Fruit fly (Drosophila melanogaster): Measurements from ENCODE around the gene CG34263.

The CG34263 gene

DNA sequence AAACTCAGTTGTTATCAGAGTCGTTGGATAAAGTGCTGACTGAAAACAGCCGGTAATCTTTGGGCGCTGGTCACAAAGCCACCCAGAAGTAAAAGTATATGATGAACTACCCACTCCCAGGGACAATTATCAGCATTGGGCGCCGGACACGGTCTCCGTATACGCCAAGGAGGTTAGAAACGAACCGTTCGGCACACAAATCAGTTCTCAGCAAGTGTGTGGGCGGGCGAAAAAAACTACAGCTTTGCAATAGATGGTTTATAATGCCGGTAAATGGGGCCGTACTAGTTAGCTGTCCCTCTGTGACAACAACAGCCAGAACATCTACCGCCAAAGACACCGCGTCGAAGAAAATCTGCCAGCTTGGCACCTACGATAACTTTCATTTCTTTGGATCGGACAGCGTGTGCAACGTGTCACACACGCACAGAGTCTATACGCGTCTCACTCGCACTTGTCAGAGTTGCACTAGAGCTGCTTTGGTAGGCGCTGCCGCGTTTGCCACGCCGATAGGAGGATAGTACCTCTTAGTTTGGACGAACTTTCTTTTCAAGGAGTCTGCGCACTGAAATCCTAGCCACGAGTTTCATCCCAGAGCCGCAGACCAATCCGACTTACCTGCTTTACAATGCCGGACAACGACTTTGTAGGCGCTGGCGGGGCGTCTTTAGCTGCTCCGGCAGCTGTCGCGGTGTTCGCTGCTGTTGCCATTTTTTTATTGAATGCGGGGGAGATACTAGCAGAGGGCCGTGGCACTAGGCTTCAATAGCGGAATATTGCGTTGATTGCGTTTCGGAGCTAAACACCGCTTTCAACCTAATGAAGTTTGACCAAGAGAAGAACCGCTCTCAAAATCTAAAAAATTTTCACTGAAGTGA lies 2.0 kb downstream of the CG34263 start (continued):
- TF ChIP-seq ewg (GFP tag; optimal IDR thresholded peaks at IDR 0.05), result peak; percentile 20
- no peak for TF ChIP-seq CrebB (tag; optimal IDR thresholded peaks at IDR 0.05)
- TF ChIP-seq seq (GFP tag; IDR thresholded peaks at IDR 0.05), result no peak
- TF ChIP-seq ken (GFP tag; IDR thresholded peaks at IDR 0.05), result 0 out of 3 replicates have a peak, but pooled peaks have one; percentile 25
- TF ChIP-seq Atf3 (GFP tag; optimal IDR thresholded peaks at IDR 0.05), result no peak
- TF ChIP-seq ham (GFP tag; IDR thresholded peaks at IDR 0.05), result no peak
- TF ChIP-seq CG34422 (GFP tag; IDR thresholded peaks at IDR 0.05), result peak; percentile 63; the same call in 2 of the 3 replicates
- TF ChIP-seq Ssrp (tag; optimal IDR thresholded peaks at IDR 0.05), result no peak
- peak; percentile 76 for TF ChIP-seq CG8478 (optimal IDR thresholded peaks at IDR 0.05)
- TF ChIP-seq gce (GFP tag; IDR thresholded peaks at IDR 0.05), result 0 out of 3 replicates have a peak, but pooled peaks have one; percentile 42
- no peak for TF ChIP-seq CG9727 (GFP tag; optimal IDR thresholded peaks at IDR 0.05)
- no peak for TF ChIP-seq salm (tag; optimal IDR thresholded peaks at IDR 0.05)
- TF ChIP-seq sr (GFP tag; IDR thresholded peaks at IDR 0.05), result peak; percentile 41; the same call in 1 of the 3 replicates
- TF ChIP-seq Med (GFP tag), result peak; percentile 61
- no peak for TF ChIP-seq BtbVII (GFP tag; optimal IDR thresholded peaks at IDR 0.05)
- TF ChIP-seq CG12391 (tag; optimal IDR thresholded peaks at IDR 0.05), result no peak
- no peak for TF ChIP-seq CG7786 (GFP tag; optimal IDR thresholded peaks at IDR 0.05)
- no peak; the same call in 1 of the 2 replicates for TF ChIP-seq chm (GFP tag; IDR thresholded peaks at IDR 0.05)
- no peak for TF ChIP-seq CG30403 (GFP tag; optimal IDR thresholded peaks at IDR 0.05)
- 0 out of 2 replicates have a peak, but pooled peaks have one; percentile 6 for TF ChIP-seq Ada2b (GFP tag; IDR thresholded peaks at IDR 0.05)
- TF ChIP-seq CG4424 (GFP tag; optimal IDR thresholded peaks at IDR 0.05), result no peak
- no peak for TF ChIP-seq wor (GFP tag; IDR thresholded peaks at IDR 0.05)
- TF ChIP-seq btn (GFP tag; optimal IDR thresholded peaks at IDR 0.05), result no peak
- TF ChIP-seq crol (GFP tag; IDR thresholded peaks at IDR 0.05), result peak; percentile 71
- TF ChIP-seq cg (GFP tag; optimal IDR thresholded peaks at IDR 0.05), result no peak
- no peak for TF ChIP-seq Jarid2 (GFP tag; optimal IDR thresholded peaks at IDR 0.05)
- peak; percentile 83 for TF ChIP-seq CG1832 (GFP tag; optimal IDR thresholded peaks at IDR 0.05)
- TF ChIP-seq Meics (GFP tag; optimal IDR thresholded peaks at IDR 0.05), result no peak
- no peak for TF ChIP-seq CG8765 (GFP tag; IDR thresholded peaks at IDR 0.05)
- TF ChIP-seq tup (GFP tag; optimal IDR thresholded peaks at IDR 0.05), result no peak
- TF ChIP-seq CG10209 (GFP tag; optimal IDR thresholded peaks at IDR 0.05), result no peak
- TF ChIP-seq Myb (GFP tag; optimal IDR thresholded peaks at IDR 0.05), result no peak
- TF ChIP-seq CG15011 (GFP tag; optimal IDR thresholded peaks at IDR 0.05), result no peak
- peak; percentile 93 for TF ChIP-seq CG10321 (GFP tag; IDR thresholded peaks at IDR 0.05)
- TF ChIP-seq CG16815 (GFP tag; optimal IDR thresholded peaks at IDR 0.05), result no peak
- TF ChIP-seq MESR4 (GFP tag; optimal IDR thresholded peaks at IDR 0.05), result peak; percentile 70
- TF ChIP-seq CG31365 (tag; optimal IDR thresholded peaks at IDR 0.05), result no peak
- no peak for TF ChIP-seq aop (GFP tag; IDR thresholded peaks at IDR 0.05)
- TF ChIP-seq YL-1 (GFP tag; optimal IDR thresholded peaks at IDR 0.05), result peak; percentile 39
- TF ChIP-seq Bdp1 (GFP tag; optimal IDR thresholded peaks at IDR 0.05), result no peak
- TF ChIP-seq slbo (GFP tag; IDR thresholded peaks at IDR 0.05), result no peak
- no peak for TF ChIP-seq kay (GFP tag; optimal IDR thresholded peaks at IDR 0.05)

All from whole organism, embryonic.